Worm (Caenorhabditis elegans) whole organism, midembryonic: ENCODE measurements around the gene H20J04.6.

Source experiments
- T22C8.4 ChIP-seq: fragments of 200-800 bp; sonication (Bioruptor generic); IDR thresholded peaks from 2 replicates; pipeline ENCODE4 v1.3.6; 2022; ENCODE audit warnings: missing genetic modification characterization, missing compliant biosample characterization
- cog-1 ChIP-seq: sonication (generic microtip); optimal IDR thresholded peaks from 2 replicates; lab custom pipeline; 2016; ENCODE audit warnings: missing genetic modification characterization, missing compliant biosample characterization
- flt-1 ChIP-seq: fragments of 200-800 bp; sonication (Bioruptor generic); IDR thresholded peaks from 2 replicates; pipeline ENCODE4 v1.3.6; 2022; ENCODE audit warnings: missing genetic modification characterization, missing compliant biosample characterization
- klf-2 ChIP-seq: fragments of 200-800 bp; sonication (Bioruptor generic); conservative IDR thresholded peaks from 2 replicates; pipeline ENCODE4 v1.3.6; 2022; ENCODE audit warnings: missing genetic modification reagents, missing genetic modification characterization, missing compliant biosample characterization
- med-1 ChIP-seq: sonication (generic microtip); optimal IDR thresholded peaks from 2 replicates; lab custom pipeline; 2017; ENCODE audit warnings: missing genetic modification characterization, mild to moderate bottlenecking, missing compliant biosample characterization, antibody characterized with exemption, missing genetic modification reagents; ENCODE audit not compliant: insufficient read depth
- ref-1 ChIP-seq: fragments of 200-800 bp; sonication (Bioruptor generic); conservative IDR thresholded peaks from 2 replicates; pipeline ENCODE4 v1.3.6; 2022; ENCODE audit warnings: missing genetic modification reagents, missing genetic modification characterization, missing compliant biosample characterization
- tab-1 ChIP-seq: fragments of 200-800 bp; sonication (Bioruptor generic); IDR thresholded peaks from 2 replicates; pipeline ENCODE4 v1.3.6; 2022; ENCODE audit warnings: missing genetic modification characterization, missing compliant biosample characterization
- ztf-23 ChIP-seq: fragments of 200-800 bp; sonication (Bioruptor generic); IDR thresholded peaks from 2 replicates; pipeline ENCODE4 v1.3.6; 2022; ENCODE audit warnings: missing genetic modification reagents, missing genetic modification characterization, missing compliant biosample characterization
- ztf-29 ChIP-seq: fragments of 200-800 bp; sonication (Bioruptor generic); IDR thresholded peaks from 2 replicates; pipeline ENCODE4 v1.3.6; 2022; ENCODE audit warnings: missing genetic modification reagents, missing genetic modification characterization, missing compliant biosample characterization

ce11 chrII:4328716-4329115 is 5.7 kb downstream of the H20J04.6 start, which contains the start of gene H20J04.4:
- TF ChIP-seq med-1 (GFP tag; lab: Kevin White, UChicago) (no peak), cog-1 (tag; lab: Kevin White, UChicago) (no peak), ztf-23 (GFP tag; lab: Robert Waterston, UW) (no peak), tab-1 (GFP tag; lab: Robert Waterston, UW) (no peak), flt-1 (GFP tag; lab: Robert Waterston, UW) (no peak), ztf-29 (GFP tag; lab: Robert Waterston, UW) (no peak), klf-2 (no peak), T22C8.4 (no peak), ref-1 (GFP tag; lab: Robert Waterston, UW) (no peak)
